Worm (Caenorhabditis elegans) whole organism, L1 larva: ENCODE results near the gene B0365.9.

Experiments
- C04F5.9 ChIP-seq: sonication (generic microtip); optimal IDR thresholded peaks from 2 replicates; lab custom pipeline; 2016; ENCODE audit warnings: missing genetic modification characterization, missing compliant biosample characterization
- C16A3.4 ChIP-seq: fragments of 150-350 bp; optimal IDR thresholded peaks from 2 replicates; lab custom pipeline; 2014; ENCODE audit warnings: missing biosample characterization, missing genetic modification characterization
- F16B12.6 ChIP-seq: fragments of 150-350 bp; optimal IDR thresholded peaks from 2 replicates; lab custom pipeline; 2014; ENCODE audit warnings: missing biosample characterization, missing genetic modification characterization
- Y116A8C.19 ChIP-seq: sonication (generic microtip); optimal IDR thresholded peaks from 2 replicates; lab custom pipeline; 2016; ENCODE audit warnings: missing compliant biosample characterization, missing genetic modification characterization, borderline replicate concordance
- aha-1 ChIP-seq: fragments of 150-350 bp; optimal IDR thresholded peaks from 2 replicates; lab custom pipeline; 2014; ENCODE audit warnings: missing biosample characterization, missing genetic modification characterization
- aly-2 ChIP-seq: fragments of 150-350 bp; optimal IDR thresholded peaks from 2 replicates; lab custom pipeline; 2014; ENCODE audit warnings: missing biosample characterization, missing genetic modification characterization
- blmp-1 ChIP-seq: fragments of 150-350 bp; optimal IDR thresholded peaks from 2 replicates; lab custom pipeline; 2014; ENCODE audit warnings: missing biosample characterization, missing genetic modification characterization
- ceh-8 ChIP-seq: fragments of 200-800 bp; sonication (Bioruptor generic); optimal IDR thresholded peaks from 2 replicates; lab custom pipeline; 2018; ENCODE audit warnings: mild to moderate bottlenecking, missing genetic modification characterization, moderate library complexity, missing compliant biosample characterization
- ces-1 ChIP-seq: fragments of 150-350 bp; optimal IDR thresholded peaks from 2 replicates; lab custom pipeline; 2014; ENCODE audit warnings: missing biosample characterization, missing genetic modification reagents, missing genetic modification characterization
- dsc-1 ChIP-seq: sonication (generic microtip); optimal IDR thresholded peaks from 2 replicates; lab custom pipeline; 2016; ENCODE audit warnings: mild to moderate bottlenecking, missing genetic modification characterization, missing compliant biosample characterization
- efl-1 ChIP-seq, 4 experiments: fragments of 150-350 bp; optimal IDR thresholded peaks in 3 of 4; peaks in 1 of 4; 1 replicate in 1 of 4; 2 replicates in 3 of 4; lab custom pipeline; 2014; ENCODE audit warnings: missing biosample characterization in 2 of 4, missing genetic modification characterization in 2 of 4, missing genetic modification reagents in 2 of 4
- egl-13 ChIP-seq: sonication (generic microtip); optimal IDR thresholded peaks from 2 replicates; lab custom pipeline; 2016; ENCODE audit warnings: missing genotype, missing genetic modification reagents, missing genetic modification characterization, missing compliant biosample characterization
- egl-27 ChIP-seq, 2 experiments: fragments of 150-350 bp in 1 of 2; sonication (generic microtip); optimal IDR thresholded peaks; 3 replicates each; lab custom pipeline; 2017 to 2018; ENCODE audit warnings: missing biosample characterization in 2 of 2, missing genetic modification characterization in 2 of 2, missing genetic modification reagents in 2 of 2
- ets-5 ChIP-seq: fragments of 200-800 bp; sonication (Bioruptor generic); IDR thresholded peaks from 2 replicates; pipeline ENCODE4 v1.3.6; 2022; ENCODE audit warnings: missing genetic modification characterization, missing compliant biosample characterization
- fkh-10 ChIP-seq: sonication (generic microtip); optimal IDR thresholded peaks from 2 replicates; lab custom pipeline; 2017; ENCODE audit warnings: missing biosample characterization, missing genetic modification reagents, missing genetic modification characterization
- fkh-4 ChIP-seq: sonication (generic microtip); optimal IDR thresholded peaks from 2 replicates; lab custom pipeline; 2016; ENCODE audit warnings: missing compliant biosample characterization, missing genetic modification characterization, borderline replicate concordance
- fos-1 ChIP-seq: fragments of 150-350 bp; optimal IDR thresholded peaks from 2 replicates; lab custom pipeline; 2014; ENCODE audit warnings: missing biosample characterization, missing genetic modification characterization
- hlh-17 ChIP-seq: fragments of 200-800 bp; sonication (Bioruptor generic); optimal IDR thresholded peaks from 2 replicates; lab custom pipeline; 2018; ENCODE audit warnings: missing genetic modification characterization, mild to moderate bottlenecking, missing compliant biosample characterization, moderate library complexity, borderline replicate concordance
- hlh-4 ChIP-seq: sonication (generic microtip); optimal IDR thresholded peaks from 2 replicates; lab custom pipeline; 2016; ENCODE audit warnings: mild to moderate bottlenecking, missing genetic modification characterization, missing compliant biosample characterization
- isw-1 ChIP-seq: fragments of 200-800 bp; sonication (Bioruptor generic); IDR thresholded peaks from 2 replicates; pipeline ENCODE4 v1.3.6; 2022; ENCODE audit warnings: missing genetic modification characterization, missing compliant biosample characterization
- jun-1 ChIP-seq: fragments of 150-350 bp; optimal IDR thresholded peaks from 2 replicates; lab custom pipeline; 2014; ENCODE audit warnings: missing biosample characterization, missing genetic modification reagents, missing genetic modification characterization
- lin-14 ChIP-seq: fragments of 200-800 bp; sonication (Bioruptor generic); optimal IDR thresholded peaks from 2 replicates; lab custom pipeline; 2018; ENCODE audit warnings: mild to moderate bottlenecking, missing genetic modification characterization, moderate library complexity, missing compliant biosample characterization
- lin-39 ChIP-seq: fragments of 150-350 bp; optimal IDR thresholded peaks from 2 replicates; lab custom pipeline; 2014; ENCODE audit warnings: missing biosample characterization, missing genetic modification reagents, missing genetic modification characterization
- lsy-2 ChIP-seq, 2 experiments: fragments of 150-350 bp; optimal IDR thresholded peaks; 2 replicates each; lab custom pipeline; 2014; ENCODE audit warnings: missing biosample characterization in 2 of 2, missing genetic modification characterization in 2 of 2
- mdl-1 ChIP-seq, 2 experiments: fragments of 150-350 bp; optimal IDR thresholded peaks; 2 replicates each; lab custom pipeline; 2014 to 2017; ENCODE audit warnings: missing biosample characterization in 2 of 2, missing genetic modification characterization in 2 of 2, inconsistent platforms in 1 of 2
- mep-1 ChIP-seq: fragments of 150-350 bp; optimal IDR thresholded peaks from 2 replicates; lab custom pipeline; 2014; ENCODE audit warnings: missing biosample characterization, missing genetic modification characterization
- nhr-11 ChIP-seq: fragments of 150-350 bp; optimal IDR thresholded peaks from 2 replicates; lab custom pipeline; 2014; ENCODE audit warnings: missing biosample characterization, missing genetic modification characterization
- nhr-20 ChIP-seq: sonication (generic microtip); optimal IDR thresholded peaks from 2 replicates; lab custom pipeline; 2016; ENCODE audit warnings: mild to moderate bottlenecking, missing genetic modification characterization, missing compliant biosample characterization
- nhr-28 ChIP-seq: fragments of 150-350 bp; optimal IDR thresholded peaks from 2 replicates; lab custom pipeline; 2014; ENCODE audit warnings: missing biosample characterization, missing genetic modification characterization
- nhr-47 ChIP-seq: sonication (generic microtip); optimal IDR thresholded peaks from 2 replicates; lab custom pipeline; 2016; ENCODE audit warnings: mild to moderate bottlenecking, missing genetic modification characterization, moderate library complexity, missing compliant biosample characterization
- nhr-71 ChIP-seq: sonication (generic microtip); optimal IDR thresholded peaks from 2 replicates; lab custom pipeline; 2016; ENCODE audit warnings: mild to moderate bottlenecking, missing genetic modification characterization, moderate library complexity, missing compliant biosample characterization
- nhr-76 ChIP-seq: sonication (generic microtip); optimal IDR thresholded peaks from 2 replicates; lab custom pipeline; 2017; ENCODE audit warnings: missing biosample characterization, missing genetic modification characterization
- nhr-77 ChIP-seq: fragments of 150-350 bp; optimal IDR thresholded peaks from 2 replicates; lab custom pipeline; 2014; ENCODE audit warnings: missing biosample characterization, missing genetic modification characterization
- nhr-84 ChIP-seq: sonication (generic microtip); optimal IDR thresholded peaks from 2 replicates; lab custom pipeline; 2017; ENCODE audit warnings: missing biosample characterization, missing genetic modification characterization
- nhr-85 ChIP-seq: sonication (generic microtip); peaks from one replicate; lab custom pipeline; 2016; ENCODE audit warnings: missing genetic modification characterization, inconsistent platforms, missing compliant biosample characterization
- nhr-90 ChIP-seq: sonication (generic microtip); optimal IDR thresholded peaks from 2 replicates; lab custom pipeline; 2016; ENCODE audit warnings: mild to moderate bottlenecking, missing genetic modification characterization, missing compliant biosample characterization; ENCODE audit not compliant: poor library complexity
- pag-3 ChIP-seq: sonication (generic microtip); optimal IDR thresholded peaks from 2 replicates; lab custom pipeline; 2017; ENCODE audit warnings: missing genetic modification characterization, mild to moderate bottlenecking, missing compliant biosample characterization, antibody characterized with exemption, borderline replicate concordance; ENCODE audit not compliant: insufficient read depth
- pax-3 ChIP-seq: fragments of 200-800 bp; sonication (Bioruptor generic); optimal IDR thresholded peaks from 2 replicates; lab custom pipeline; 2018; ENCODE audit warnings: mild to moderate bottlenecking, missing genetic modification characterization, moderate library complexity, missing compliant biosample characterization
- skn-1 ChIP-seq: fragments of 150-350 bp; optimal IDR thresholded peaks from 2 replicates; lab custom pipeline; 2014; ENCODE audit warnings: missing biosample characterization, missing genetic modification characterization
- snpc-4 ChIP-seq: fragments of 150-350 bp; optimal IDR thresholded peaks from 2 replicates; lab custom pipeline; 2014; ENCODE audit warnings: missing biosample characterization, missing genetic modification characterization
- snu-23 ChIP-seq: sonication (generic microtip); optimal IDR thresholded peaks from 2 replicates; lab custom pipeline; 2016; ENCODE audit warnings: missing genetic modification characterization, missing compliant biosample characterization
- sox-4 ChIP-seq: sonication (generic microtip); optimal IDR thresholded peaks from 2 replicates; lab custom pipeline; 2016; ENCODE audit warnings: missing genetic modification characterization, missing compliant biosample characterization
- tbx-2 ChIP-seq: sonication (generic microtip); optimal IDR thresholded peaks from 2 replicates; lab custom pipeline; 2016; ENCODE audit warnings: missing genetic modification characterization, missing compliant biosample characterization
- unc-130 ChIP-seq: fragments of 150-350 bp; optimal IDR thresholded peaks from 2 replicates; lab custom pipeline; 2017; ENCODE audit warnings: missing biosample characterization, missing genetic modification characterization, inconsistent platforms
- unc-30 ChIP-seq: sonication (generic microtip); optimal IDR thresholded peaks from 2 replicates; lab custom pipeline; 2017; ENCODE audit warnings: missing biosample characterization, missing genetic modification characterization
- unc-98 ChIP-seq: fragments of 200-800 bp; sonication (Bioruptor generic); IDR thresholded peaks from 2 replicates; pipeline ENCODE4 v1.3.6; 2022; ENCODE audit warnings: missing genetic modification characterization, missing compliant biosample characterization
- vab-15 ChIP-seq: sonication (generic microtip); optimal IDR thresholded peaks from 2 replicates; lab custom pipeline; 2017; ENCODE audit warnings: missing genotype, mild to moderate bottlenecking, missing genetic modification characterization, missing compliant biosample characterization
- xbp-1 ChIP-seq: sonication (generic microtip); optimal IDR thresholded peaks from 2 replicates; lab custom pipeline; 2016; ENCODE audit warnings: missing genetic modification characterization, missing compliant biosample characterization
- zag-1 ChIP-seq: fragments of 150-350 bp; optimal IDR thresholded peaks from 2 replicates; lab custom pipeline; 2014; ENCODE audit warnings: missing biosample characterization, missing genetic modification characterization
- zip-4 ChIP-seq: fragments of 200-800 bp; sonication (Bioruptor generic); optimal IDR thresholded peaks from 2 replicates; lab custom pipeline; 2018; ENCODE audit warnings: mild to moderate bottlenecking, missing genetic modification characterization, moderate library complexity, missing compliant biosample characterization
- ztf-11 ChIP-seq, 2 experiments: sonication (generic microtip); optimal IDR thresholded peaks; 2 replicates each; lab custom pipeline; 2016 to 2017; ENCODE audit warnings: missing genetic modification characterization in 2 of 2, missing biosample characterization in 1 of 2, missing compliant biosample characterization in 1 of 2
- ztf-4 ChIP-seq: fragments of 150-350 bp; optimal IDR thresholded peaks from 2 replicates; lab custom pipeline; 2014; ENCODE audit warnings: missing biosample characterization, missing genetic modification characterization

Gene B0365.9

ce11 chrV:13082442-13083126 is 50.8 kb downstream of the B0365.9 start, which contains the start of gene C34B4.2 (continued):
- TF ChIP-seq lin-39 (tag; lab: Kevin White, UChicago) (peak; percentile 71), mdl-1 (tag; optimal IDR thresholded peaks at IDR 0.05; lab: Kevin White, UChicago) (peak in 1 of 2 experiments; percentile 79), nhr-47 (tag; lab: Kevin White, UChicago) (peak; percentile 57), fkh-4 (no peak), snu-23 (peak; percentile 68), ceh-8 (GFP tag; lab: Kevin White, UChicago) (no peak), skn-1 (peak; percentile 11), aly-2 (peak; percentile 14), ces-1 (no peak), vab-15 (tag; lab: Kevin White, UChicago) (no peak), sox-4 (tag; lab: Kevin White, UChicago) (peak; percentile 32), nhr-11 (tag; lab: Kevin White, UChicago) (peak; percentile 25), mep-1 (peak; percentile 68), egl-27 (tag; optimal IDR thresholded peaks at IDR 0.05; lab: Kevin White, UChicago) (peak; percentile 81 to 84), isw-1 (no peak), unc-98 (peak; percentile 14; the same call in 1 of the 2 replicates), fos-1 (no peak), unc-130 (tag; lab: Kevin White, UChicago) (peak; percentile 39), nhr-20 (tag; lab: Kevin White, UChicago) (peak; percentile 83), pag-3 (no peak), fkh-10 (GFP tag; lab: Kevin White, UChicago) (peak; percentile 27), tbx-2 (tag; lab: Kevin White, UChicago) (peak; percentile 87), C04F5.9 (tag; lab: Kevin White, UChicago) (no peak), nhr-71 (tag; lab: Kevin White, UChicago) (peak; percentile 93), pax-3 (tag; lab: Kevin White, UChicago) (peak; percentile 84), lin-14 (GFP tag; lab: Kevin White, UChicago) (peak; percentile 90), Y116A8C.19 (tag; lab: Kevin White, UChicago) (no peak), zip-4 (GFP tag; lab: Kevin White, UChicago) (peak; percentile 40), nhr-90 (tag; lab: Kevin White, UChicago) (peak; percentile 59), zag-1 (tag; lab: Kevin White, UChicago) (no peak), dsc-1 (peak; percentile 32), unc-30 (tag; lab: Kevin White, UChicago) (no peak), nhr-77 (tag; lab: Kevin White, UChicago) (peak; percentile 88), nhr-85 (tag; lab: Kevin White, UChicago) (peak; percentile 66), efl-1 (optimal IDR thresholded peaks at IDR 0.05; lab: Kevin White, UChicago) (peak; percentile 29 to 55), efl-1 (GFP tag; optimal IDR thresholded peaks at IDR 0.05 in 1 of 2; lab: Kevin White, UChicago) (peak in 1 of 2 experiments; percentile 48), xbp-1 (peak; percentile 37), snpc-4 (no peak), C16A3.4 (tag; lab: Kevin White, UChicago) (peak; percentile 35), lsy-2 (tag; optimal IDR thresholded peaks at IDR 0.05; lab: Kevin White, UChicago) (peak; percentile 24 to 68), blmp-1 (tag; lab: Kevin White, UChicago) (peak; percentile 78), hlh-17 (GFP tag; lab: Kevin White, UChicago) (no peak), aha-1 (tag; lab: Kevin White, UChicago) (peak; percentile 92), ets-5 (no peak), nhr-76 (tag; lab: Kevin White, UChicago) (no peak), F16B12.6 (tag; lab: Kevin White, UChicago) (no peak), hlh-4 (tag; lab: Kevin White, UChicago) (no peak), ztf-4 (tag; lab: Kevin White, UChicago) (peak; percentile 67), nhr-28 (no peak), jun-1 (tag; lab: Kevin White, UChicago) (no peak), nhr-84 (tag; lab: Kevin White, UChicago) (no peak), egl-13 (tag; lab: Kevin White, UChicago) (no peak), ztf-11 (tag; optimal IDR thresholded peaks at IDR 0.05; lab: Kevin White, UChicago) (no peak)
